Fruit fly (Drosophila melanogaster) ovary, adult (tissue): ENCODE data around the gene upSET.
A peak's percentile ranks its signal among the peaks of the same experiment; 100 is the strongest.

ENCODE experiments used
- CG17801 ChIP-seq: fragments of 200-800 bp; optimal IDR thresholded peaks from 2 replicates; lab custom pipeline; 2019; ENCODE audit warnings: missing biosample characterization, mild to moderate bottlenecking, missing genetic modification characterization, moderate library complexity; ENCODE audit not compliant: partially characterized antibody

The upSET gene

DNA sequence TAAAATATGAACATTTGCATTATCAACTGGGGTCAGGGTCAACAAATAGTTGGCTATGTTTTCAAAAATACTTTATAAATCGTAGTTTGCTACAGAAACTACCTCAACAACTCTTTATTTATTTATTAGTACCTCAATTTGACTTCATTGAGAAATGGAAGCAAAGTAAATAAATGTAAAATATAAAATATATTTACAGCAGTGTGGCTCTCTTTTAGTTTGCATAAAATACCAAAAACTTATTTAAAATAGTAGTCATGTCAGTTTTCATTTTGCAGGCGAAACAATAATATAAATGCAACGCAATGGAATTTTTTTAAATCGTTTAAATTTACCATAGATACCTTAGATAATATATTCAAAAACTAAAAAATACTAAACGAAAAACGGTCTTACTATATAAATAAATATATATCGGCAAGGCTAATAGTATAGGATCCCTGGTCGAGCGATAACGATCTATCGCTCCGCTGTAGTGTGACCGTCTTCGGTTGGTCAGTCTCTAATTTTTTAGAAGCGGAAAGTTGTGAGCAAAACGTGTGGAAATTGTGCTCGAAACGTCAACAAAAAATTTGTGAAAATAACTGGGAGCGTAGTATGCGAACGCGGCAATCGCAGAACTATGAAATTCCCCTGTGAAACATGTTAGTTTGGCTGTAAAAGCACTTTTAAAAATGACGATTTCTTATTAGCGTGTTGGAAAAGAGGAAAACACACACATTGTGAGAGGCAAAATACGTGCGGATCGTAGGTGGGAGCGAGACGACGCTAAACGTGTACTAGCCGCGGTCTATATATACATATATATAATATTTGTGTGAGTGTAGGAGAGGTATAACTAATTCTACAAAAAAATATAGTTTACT is at the start of gene upSET, which contains the start of gene Nprl3:
TSS of gene upSET (plus strand) at position 470 of the 866 bp plus-strand sequence.
TSS of gene Nprl3 (minus strand) at position 223 of the 866 bp plus-strand sequence.
- no peak for TF ChIP-seq CG17801 (GFP tag; lab: Kevin White, UChicago)

DNA sequence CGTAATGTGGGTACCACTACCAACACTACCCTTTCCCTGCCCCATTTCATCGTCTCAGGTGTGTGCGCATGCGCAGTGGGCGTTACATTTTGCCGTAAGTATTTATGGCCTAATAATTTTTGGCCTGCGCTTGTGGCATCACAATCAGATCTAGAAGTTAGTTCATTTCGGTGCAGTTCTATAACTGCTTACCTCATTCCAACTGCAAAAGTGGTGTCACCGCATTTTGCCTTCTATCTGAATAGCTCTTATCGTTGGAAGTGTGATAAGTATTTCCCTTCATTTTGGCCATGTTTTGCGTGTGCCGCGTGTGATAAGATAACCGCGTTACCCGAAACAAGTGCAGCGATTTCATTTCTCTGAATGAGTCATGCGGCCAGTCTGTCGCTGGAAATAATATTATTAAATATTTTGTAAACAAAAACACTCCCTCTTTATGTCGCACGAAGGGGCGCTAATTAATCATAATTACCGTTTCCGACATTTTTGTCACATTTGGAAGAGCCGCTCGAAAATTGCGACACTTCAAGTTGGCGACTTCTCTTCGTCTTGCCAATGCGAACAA is 49.4 kb upstream of the upSET start:
- TF ChIP-seq CG17801 (GFP tag; lab: Kevin White, UChicago), result peak; percentile 11

DNA sequence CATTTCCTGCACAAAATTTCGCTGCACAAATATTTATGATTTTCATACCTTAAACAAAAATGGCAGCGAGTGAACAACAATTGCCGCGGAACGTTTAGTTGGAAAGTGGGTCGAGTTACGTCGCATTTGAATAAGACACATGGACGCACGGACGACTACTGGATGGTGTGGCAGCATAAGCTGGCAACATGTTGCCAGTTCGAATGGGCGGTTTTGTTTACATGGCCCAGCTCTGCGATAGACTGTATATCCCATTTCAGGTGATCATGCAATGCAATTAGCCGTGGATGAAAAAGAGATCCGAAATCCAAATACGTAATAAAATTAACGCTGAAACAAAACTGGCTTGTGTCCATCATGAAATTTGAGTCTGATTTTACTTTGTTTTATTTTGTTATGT is 45.3 kb upstream of the upSET start:
- TF ChIP-seq CG17801 (GFP tag; lab: Kevin White, UChicago), result no peak

DNA sequence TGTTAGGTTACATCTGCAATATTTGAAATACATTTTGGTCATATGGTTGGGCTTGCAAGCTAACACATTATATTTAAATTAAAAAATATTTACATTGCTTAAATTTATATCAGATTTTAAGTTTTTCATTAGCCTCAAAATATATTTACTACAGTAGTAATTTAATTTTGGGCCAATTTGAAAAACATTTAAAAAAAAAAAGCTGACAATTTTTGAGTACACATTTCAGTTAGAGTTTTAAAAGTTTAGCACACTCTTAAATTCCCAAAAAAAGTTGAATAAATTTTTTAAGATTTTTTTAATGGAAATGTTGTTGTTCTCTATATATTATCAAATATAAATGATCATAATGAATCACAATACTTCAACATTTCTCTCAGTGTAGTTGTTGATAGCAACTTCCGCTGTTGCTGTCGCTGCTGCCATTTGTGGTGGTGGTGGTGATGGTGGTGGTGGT is 44.7 kb upstream of the upSET start:
- TF ChIP-seq CG17801 (GFP tag; lab: Kevin White, UChicago), result no peak

DNA sequence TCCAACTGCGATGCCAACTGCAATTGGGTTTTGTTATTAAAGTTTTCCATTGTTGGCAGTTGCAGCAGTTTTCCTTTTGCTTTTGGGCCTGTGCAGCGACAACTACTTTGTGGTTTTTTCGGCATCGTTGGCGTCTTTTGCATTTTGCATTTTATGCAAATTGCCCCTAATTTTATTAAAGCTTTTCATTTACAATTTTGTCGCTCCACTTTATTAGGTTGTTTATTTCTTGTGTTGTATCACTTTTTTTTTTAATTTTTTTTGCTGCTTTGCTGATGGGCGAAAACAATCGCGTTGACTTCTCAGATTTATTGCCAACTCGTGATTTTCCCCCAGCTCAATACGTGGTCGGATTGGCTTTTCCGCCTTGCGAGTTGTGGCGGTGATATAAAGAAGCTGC is 44.1 kb upstream of the upSET start:
- no peak for TF ChIP-seq CG17801 (GFP tag; lab: Kevin White, UChicago)

DNA sequence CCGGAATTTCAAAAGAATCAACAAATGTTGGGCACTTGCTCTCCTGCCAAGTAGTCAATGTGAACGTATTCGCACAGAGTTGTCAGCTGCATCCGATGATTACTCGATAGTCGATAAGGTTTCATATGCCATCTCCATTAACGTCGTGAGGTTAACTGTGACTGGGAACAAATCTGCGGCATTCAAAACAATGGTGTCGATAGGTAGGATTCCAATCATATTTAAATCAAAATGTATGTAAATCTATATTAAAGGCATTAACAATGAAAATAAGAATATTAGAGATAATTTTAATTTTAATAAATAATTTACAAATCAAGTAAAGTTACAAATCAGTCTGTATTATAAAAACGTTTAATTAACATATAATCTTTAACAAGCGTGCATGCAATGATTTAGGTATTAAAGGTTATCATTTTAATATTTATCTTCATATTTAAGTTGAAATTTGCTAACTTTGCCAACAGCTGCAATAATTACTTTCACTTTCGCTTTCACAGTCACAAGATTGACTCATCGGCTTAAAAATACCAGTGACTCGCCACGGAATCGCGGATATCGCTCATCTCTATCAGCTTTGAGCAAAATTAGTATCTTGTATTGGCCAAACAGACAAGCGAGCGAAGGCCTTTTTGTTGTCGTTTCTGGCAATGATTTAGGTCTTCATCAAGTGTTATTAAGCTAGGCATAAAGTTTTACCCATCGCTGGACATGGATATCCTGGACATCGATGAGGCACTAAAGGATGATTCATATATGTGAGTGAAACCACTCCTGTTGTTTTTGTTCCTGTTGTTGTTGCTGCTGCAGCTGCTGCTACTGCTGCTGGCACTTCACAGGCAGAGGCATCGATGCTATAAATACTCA is 37.1 kb upstream of the upSET start, which contains the start of the genes Meics, Nxf3 and ssp2:
TSS of gene Meics (minus strand) at position 68 of the 867 bp plus-strand sequence.
TSS of gene Nxf3 (plus strand) at position 569 of the 867 bp plus-strand sequence.
TSS of gene ssp2 (plus strand) at position 569 of the 867 bp plus-strand sequence.
- TF ChIP-seq CG17801 (GFP tag; lab: Kevin White, UChicago), result peak; percentile 5

DNA sequence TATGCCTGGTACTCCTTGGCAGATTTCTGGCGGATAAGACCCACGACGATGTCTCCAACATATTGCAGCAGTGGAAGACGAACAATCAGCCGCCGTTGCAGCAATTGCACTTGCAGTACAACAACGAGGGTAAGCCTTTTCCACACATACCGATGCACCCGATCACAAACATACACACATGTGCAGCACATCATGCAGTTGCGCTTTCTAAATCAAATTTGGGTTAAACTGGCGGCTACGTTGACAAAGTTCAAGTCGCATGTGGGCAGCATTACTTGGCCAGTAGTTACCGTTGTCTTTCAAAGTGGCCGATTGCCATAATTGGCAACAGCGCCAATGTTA is 36.5 kb upstream of the upSET start:
- no peak for TF ChIP-seq CG17801 (GFP tag; lab: Kevin White, UChicago)

DNA sequence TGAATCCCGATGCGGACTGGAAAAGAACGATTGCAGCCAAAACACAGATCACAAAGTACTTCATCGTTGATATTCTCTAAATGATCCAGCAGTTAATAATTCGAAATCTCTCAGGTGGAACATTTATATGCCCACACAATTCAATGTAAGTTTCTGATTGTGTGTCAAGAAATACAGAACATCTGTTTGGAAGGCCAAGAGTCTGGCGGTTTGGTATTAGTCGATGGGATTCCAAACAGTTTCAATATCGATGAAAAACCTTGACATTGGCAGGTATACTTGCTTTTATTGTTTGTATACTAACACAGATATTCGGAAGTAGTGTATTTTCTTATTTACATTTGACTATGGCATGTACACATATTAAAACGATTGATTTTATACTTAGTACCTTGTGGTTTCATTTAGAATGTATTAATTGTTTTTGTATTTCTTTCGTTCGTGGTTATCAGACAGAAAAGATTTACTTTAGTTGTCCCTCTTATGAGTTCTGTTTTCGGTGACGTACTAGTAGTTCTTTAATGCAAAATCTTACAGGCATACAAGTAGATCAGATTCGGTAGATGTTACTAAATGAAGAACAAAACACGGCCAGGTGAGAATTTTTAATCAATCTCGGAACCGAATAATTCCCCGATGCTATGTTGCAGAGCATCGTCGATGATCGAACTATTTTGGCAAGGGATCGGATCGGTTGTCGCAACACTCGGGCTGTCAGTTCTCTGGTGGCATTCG is 28.4 kb upstream of the upSET start, which contains the start of the genes CG13738 and Hsc70-1:
TSS of gene CG13738 (minus strand) at position 101 of the 735 bp plus-strand sequence.
TSS of gene Hsc70-1 (plus strand) at position 685 of the 735 bp plus-strand sequence.
- TF ChIP-seq CG17801 (GFP tag; lab: Kevin White, UChicago), result no peak

DNA sequence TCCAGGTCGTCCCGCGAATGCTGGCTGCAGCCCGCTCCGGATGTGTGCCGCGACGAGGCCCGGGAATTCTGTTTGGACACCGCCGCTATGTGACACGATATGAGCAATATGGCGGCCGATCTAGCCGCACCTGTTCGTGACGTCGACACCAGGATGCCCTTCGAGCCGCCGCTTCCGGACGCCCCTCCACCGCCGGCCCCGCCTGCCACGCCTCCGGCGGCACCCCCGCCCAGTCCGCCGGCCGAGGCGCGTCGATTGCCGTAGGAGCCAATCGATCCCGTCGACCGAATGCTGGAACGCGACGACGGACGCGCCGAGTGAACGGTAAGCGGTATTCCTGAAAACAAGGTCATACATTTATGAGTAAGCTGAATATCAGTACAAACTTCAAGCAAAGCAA is 19.4 kb upstream of the upSET start:
- no peak for TF ChIP-seq CG17801 (GFP tag; lab: Kevin White, UChicago)

DNA sequence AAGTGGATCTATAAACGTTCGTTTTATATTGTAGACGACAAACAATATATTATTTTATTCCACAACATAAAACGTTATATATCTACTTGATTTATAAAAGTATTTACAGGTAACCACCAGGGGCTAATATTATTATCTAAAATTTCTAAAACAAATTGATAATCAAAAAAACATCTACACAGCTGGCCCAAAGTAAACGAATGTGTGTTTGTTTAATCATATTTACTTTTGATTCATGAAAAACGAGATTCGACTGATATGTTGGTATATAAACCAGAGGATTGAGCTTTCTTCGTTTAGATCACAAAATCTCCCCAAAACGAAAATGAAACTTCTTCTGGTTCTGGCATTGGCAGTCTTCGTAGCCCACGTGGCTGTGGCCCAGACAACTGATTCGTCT is 15.6 kb upstream of the upSET start, which contains the start of gene CG17362:
TSS of gene CG17362 (plus strand) at position 291 of the 400 bp plus-strand sequence.
- TF ChIP-seq CG17801 (GFP tag; lab: Kevin White, UChicago), result no peak

DNA sequence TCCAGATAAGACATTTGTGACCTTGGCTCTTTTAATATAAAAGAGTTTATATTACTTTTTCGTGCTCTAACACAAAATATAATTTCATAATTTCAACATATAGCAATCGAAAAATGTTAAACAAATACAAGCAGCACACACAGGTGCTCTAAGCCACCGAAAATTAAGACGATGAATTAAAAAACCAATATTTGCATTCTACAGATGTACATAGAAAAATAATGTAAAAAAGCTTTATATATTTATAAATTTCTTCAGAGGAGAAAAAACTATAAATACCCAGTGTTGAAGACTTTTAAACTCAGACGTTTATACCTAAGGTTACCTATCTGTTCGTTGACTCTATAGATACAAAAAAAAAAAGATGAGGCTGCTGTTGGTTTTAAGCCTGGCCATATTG is 14.3 kb upstream of the upSET start, which contains the start of gene CG9040:
TSS of gene CG9040 (plus strand) at position 301 of the 400 bp plus-strand sequence.
- no peak for TF ChIP-seq CG17801 (GFP tag; lab: Kevin White, UChicago)

DNA sequence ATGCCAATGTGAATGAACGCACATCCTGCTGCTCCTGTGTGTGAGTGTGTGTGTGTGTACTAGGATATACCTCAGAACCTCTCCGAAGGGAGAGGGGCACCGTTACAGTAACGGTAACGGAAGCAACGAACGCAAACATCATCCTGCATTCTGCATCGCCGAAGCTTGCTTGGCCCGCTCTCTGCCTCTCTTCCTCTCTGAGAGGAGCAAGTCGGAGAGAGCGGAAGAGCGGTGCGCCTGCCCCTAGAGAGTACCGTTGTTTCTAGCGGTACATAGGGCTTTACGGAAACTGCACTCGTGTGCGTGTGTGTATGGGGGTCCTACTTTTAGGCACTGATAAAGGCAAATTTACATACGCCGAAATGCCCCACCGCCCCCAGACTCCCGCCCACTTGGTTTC is 10.6 kb upstream of the upSET start:
- TF ChIP-seq CG17801 (GFP tag; lab: Kevin White, UChicago), result no peak

DNA sequence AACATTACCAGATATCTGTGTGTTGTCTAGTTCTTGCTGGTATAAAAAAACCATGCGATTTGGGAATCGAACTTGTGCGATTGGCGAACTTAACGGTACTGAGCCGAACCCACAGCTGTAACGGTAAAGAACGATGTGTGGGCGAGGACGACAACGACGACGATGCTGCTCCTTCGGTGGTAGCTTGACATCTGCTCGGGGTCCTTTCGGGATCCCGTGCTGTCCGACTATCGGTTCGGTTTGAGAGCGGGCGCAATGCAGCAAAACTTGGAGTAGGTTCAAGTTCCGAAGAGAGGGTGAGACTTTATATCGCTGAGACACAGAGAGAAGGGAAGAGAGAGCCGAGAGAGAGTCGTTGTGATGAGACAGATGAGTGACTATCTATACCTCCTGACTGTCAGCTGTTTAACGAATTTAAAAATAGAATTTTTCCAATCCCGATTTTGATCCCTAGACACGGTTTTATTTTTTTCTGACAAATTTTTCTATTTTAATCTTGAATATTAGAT is 8.6 kb upstream of the upSET start, which contains the start of gene CG17364:
TSS of gene CG17364 (minus strand) at position 168 of the 509 bp plus-strand sequence.
- no peak for TF ChIP-seq CG17801 (GFP tag; lab: Kevin White, UChicago)
